Fruit fly (Drosophila melanogaster) whole organism, pupa: ENCODE results near the gene Vsp37A.

Experiments used
- CG12605 ChIP-seq: fragments of 200-800 bp; sonication (Bioruptor generic); IDR thresholded peaks from 2 replicates; pipeline ENCODE4 v1.3.6; 2022; ENCODE audit warnings: missing biosample characterization, missing genetic modification characterization
- Pif1B ChIP-seq: fragments of 200-800 bp; sonication (Bioruptor generic); optimal IDR thresholded peaks from 3 replicates; lab custom pipeline; 2016; ENCODE audit warnings: missing biosample characterization, missing genetic modification characterization

DNA sequence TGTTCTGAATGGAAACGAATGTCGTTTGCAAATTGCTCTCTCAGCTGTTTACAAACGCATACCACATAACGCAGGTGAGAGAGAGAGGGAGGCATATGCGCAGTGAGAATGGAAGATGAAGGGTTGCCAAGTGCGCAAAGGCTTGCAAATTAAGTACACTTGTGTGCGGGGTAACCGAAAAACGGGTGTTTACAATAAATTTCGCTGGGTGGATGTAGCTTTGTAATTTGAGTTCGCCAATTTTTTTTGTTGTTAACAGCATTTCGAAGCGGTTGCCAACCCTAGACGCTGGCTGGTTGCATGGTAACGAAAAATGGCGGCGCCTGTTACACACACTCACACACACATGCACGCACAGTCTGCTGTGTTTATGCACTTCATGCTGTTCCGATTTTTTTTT lies 33.6 kb downstream of the Vsp37A start:
- TF ChIP-seq CG12605 (GFP tag; lab: Robert Waterston, UW) (peak; percentile 97), Pif1B (GFP tag; lab: Kevin White, UChicago) (peak; percentile 94)
